Fruit fly (Drosophila melanogaster): ENCODE measurements around the gene Ccp84Ab.

Gene Ccp84Ab

DNA sequence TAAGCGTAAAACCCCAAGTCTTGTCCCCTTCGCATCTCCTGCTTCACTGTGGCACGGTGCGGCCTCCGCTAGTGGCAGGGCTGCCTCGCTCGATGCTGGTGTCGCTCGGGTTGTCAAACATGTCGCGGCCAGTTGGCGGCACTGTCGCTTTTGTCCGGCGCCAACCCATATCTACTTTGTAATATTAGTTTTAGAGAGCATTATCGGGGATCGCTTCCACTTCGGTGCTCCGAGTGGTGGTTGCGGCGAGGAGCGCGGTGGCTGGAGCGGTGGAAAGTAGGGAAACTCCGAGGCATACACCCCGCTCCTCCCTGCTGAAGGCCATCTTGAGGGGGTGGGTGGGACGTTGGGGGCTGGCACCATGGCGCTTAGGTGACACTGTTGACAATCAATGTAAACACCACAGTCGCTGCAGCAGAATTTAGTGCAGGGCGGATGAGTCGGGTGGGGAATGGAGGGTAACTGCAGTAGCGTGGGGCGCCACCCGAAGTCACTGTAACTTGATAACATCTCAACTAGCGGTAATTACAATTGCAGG lies 37.5 kb downstream of the Ccp84Ab start:
- TF ChIP-seq CG17806 (tag; optimal IDR thresholded peaks at IDR 0.05) (no peak), CG8301 (tag; optimal IDR thresholded peaks at IDR 0.05) (no peak), D1 (tag; optimal IDR thresholded peaks at IDR 0.05) (no peak), fd96Ca (GFP tag; IDR thresholded peaks at IDR 0.05) (peak; percentile 50; the same call in 1 of the 3 replicates), gl (tag; optimal IDR thresholded peaks at IDR 0.05) (no peak), CG8159 (tag; optimal IDR thresholded peaks at IDR 0.05) (no peak), Snoo (tag; optimal IDR thresholded peaks at IDR 0.05) (no peak), CG14655 (GFP tag; optimal IDR thresholded peaks at IDR 0.05) (no peak)

DNA sequence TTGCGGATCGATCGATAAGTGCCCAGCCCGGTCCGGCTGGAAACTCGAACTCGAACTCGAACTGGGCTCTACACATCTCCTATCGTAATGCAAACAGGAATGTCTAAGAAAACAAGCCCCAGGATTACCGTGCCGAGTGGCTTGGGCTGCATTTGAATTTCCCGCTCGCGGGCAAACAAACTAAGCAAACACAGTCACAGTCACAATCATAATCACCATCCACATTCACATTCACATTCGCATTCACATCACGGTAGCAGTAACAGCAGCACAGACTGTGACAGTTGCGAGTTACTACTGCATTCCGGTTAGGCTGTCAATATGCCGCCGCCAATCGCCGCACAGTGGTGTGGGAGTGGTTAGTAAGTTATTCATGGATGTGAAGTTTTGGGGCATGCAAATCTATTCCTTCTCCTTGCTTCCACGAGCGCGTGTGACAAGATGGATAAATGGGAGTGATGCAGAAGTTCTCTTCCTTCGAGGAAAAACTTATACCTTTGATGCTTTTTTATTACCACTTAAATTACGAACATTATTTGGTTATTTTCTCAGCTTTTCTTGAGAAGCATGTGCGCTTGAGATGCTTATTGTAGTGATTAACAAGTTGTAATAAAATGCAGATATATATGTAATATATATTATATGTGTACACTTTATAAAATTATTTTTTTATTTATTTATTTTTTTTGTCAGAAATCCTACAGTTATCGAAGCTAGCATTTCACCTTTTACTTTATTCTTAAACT lies 38.1 kb downstream of the Ccp84Ab start:
- peak; percentile 51; the same call in 2 of the 3 replicates for TF ChIP-seq fd96Ca (GFP tag; IDR thresholded peaks at IDR 0.05)
- peak; percentile 76 for TF ChIP-seq CG4496 (GFP tag; IDR thresholded peaks at IDR 0.05)
- TF ChIP-seq CG14655 (GFP tag; optimal IDR thresholded peaks at IDR 0.05), result peak; percentile 50
- peak; percentile 19 for TF ChIP-seq CG8159 (tag; optimal IDR thresholded peaks at IDR 0.05)
- TF ChIP-seq CG34367 (tag; optimal IDR thresholded peaks at IDR 0.05), result no peak
- TF ChIP-seq CG9948 (tag; optimal IDR thresholded peaks at IDR 0.05), result peak; percentile 11
- no peak for TF ChIP-seq CG10348 (GFP tag; IDR thresholded peaks at IDR 0.05)

DNA sequence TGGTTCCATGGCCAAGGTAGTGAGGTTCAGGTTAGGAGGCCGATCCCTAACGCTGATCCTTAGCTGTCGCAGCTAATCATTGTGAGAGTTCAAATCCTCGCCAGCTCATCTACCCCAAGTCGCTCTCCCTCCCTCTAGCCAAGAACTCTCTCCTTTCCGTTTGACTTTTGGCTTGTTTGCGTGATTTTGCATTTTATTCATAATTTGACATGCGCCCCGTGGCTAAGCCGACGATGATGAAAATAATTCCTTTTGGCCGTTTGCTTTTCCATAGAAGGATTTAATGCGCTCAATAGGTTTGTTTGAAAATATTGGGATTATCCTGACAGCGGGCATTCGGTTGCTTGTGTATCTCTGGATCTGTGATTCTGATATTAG lies 39.4 kb downstream of the Ccp84Ab start:
- TF ChIP-seq CG8159 (tag; optimal IDR thresholded peaks at IDR 0.05) (no peak), CG12605 (GFP tag; IDR thresholded peaks at IDR 0.05) (no peak), CG14655 (GFP tag; optimal IDR thresholded peaks at IDR 0.05) (no peak), CG34367 (tag; optimal IDR thresholded peaks at IDR 0.05) (no peak), D1 (tag; optimal IDR thresholded peaks at IDR 0.05) (no peak), CG4496 (GFP tag; IDR thresholded peaks at IDR 0.05) (no peak), Snoo (tag; optimal IDR thresholded peaks at IDR 0.05) (no peak), CG9948 (tag; optimal IDR thresholded peaks at IDR 0.05) (no peak), gl (tag; optimal IDR thresholded peaks at IDR 0.05) (no peak), Ets98B (GFP tag; IDR thresholded peaks at IDR 0.05) (no peak), EcR (GFP tag; optimal IDR thresholded peaks at IDR 0.05) (no peak), CG17806 (tag; optimal IDR thresholded peaks at IDR 0.05) (no peak), CG10348 (GFP tag; IDR thresholded peaks at IDR 0.05) (no peak), fd96Ca (GFP tag; IDR thresholded peaks at IDR 0.05) (no peak), rn (GFP tag; IDR thresholded peaks at IDR 0.05) (no peak), Pif1A (GFP tag; optimal IDR thresholded peaks at IDR 0.05) (no peak), CG13204 (GFP tag; optimal IDR thresholded peaks at IDR 0.05) (no peak), CG8301 (tag; optimal IDR thresholded peaks at IDR 0.05) (no peak)

DNA sequence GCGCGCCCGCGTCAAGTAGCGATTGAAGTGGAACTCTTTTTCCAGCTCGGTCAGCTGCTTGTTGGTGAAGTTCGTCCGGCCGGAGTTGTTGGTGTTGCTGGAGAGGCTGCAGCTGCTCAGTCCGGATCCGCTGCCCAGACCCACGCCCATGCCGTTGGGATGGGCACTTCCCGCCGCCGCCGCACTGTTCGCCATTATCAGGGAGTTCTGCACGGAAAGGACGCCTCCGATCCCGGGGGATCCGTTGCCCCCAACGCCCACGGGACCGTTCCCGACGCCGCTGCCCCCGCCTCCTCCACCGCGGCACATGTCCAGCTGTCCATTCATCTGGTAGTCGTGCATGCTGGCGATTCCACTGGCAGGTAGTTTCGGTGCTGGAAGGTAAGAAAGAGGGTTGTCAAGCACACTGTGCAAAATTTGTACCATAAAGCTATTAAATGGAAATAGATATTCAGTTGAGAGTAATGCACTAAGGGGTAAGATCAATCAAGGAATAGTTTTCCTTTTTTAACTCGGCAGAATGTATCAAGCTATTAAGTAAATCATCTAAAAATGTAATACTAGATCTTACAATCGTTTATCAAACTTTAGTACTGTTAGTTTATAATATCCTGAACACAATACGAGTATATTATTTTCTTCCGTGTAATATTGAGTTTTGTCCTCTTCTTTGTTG lies 39.9 kb downstream of the Ccp84Ab start:
- TF ChIP-seq Pif1A (GFP tag; optimal IDR thresholded peaks at IDR 0.05) (no peak), Pif1B (GFP tag; optimal IDR thresholded peaks at IDR 0.05) (no peak), CG15710 (tag; optimal IDR thresholded peaks at IDR 0.05) (no peak), rn (GFP tag; IDR thresholded peaks at IDR 0.05) (no peak), CG13204 (GFP tag; optimal IDR thresholded peaks at IDR 0.05) (no peak), CG34367 (tag; optimal IDR thresholded peaks at IDR 0.05) (no peak), gl (tag; optimal IDR thresholded peaks at IDR 0.05) (no peak), D1 (tag; optimal IDR thresholded peaks at IDR 0.05) (no peak), Snoo (tag; optimal IDR thresholded peaks at IDR 0.05) (no peak), CG12605 (GFP tag; IDR thresholded peaks at IDR 0.05) (no peak), CG32121 (GFP tag; IDR thresholded peaks at IDR 0.05) (no peak), CG10348 (GFP tag; IDR thresholded peaks at IDR 0.05) (no peak), CG8301 (tag; optimal IDR thresholded peaks at IDR 0.05) (no peak), fd96Ca (GFP tag; IDR thresholded peaks at IDR 0.05) (no peak; the same call in 2 of the 3 replicates), CG4496 (GFP tag; IDR thresholded peaks at IDR 0.05) (no peak)

DNA sequence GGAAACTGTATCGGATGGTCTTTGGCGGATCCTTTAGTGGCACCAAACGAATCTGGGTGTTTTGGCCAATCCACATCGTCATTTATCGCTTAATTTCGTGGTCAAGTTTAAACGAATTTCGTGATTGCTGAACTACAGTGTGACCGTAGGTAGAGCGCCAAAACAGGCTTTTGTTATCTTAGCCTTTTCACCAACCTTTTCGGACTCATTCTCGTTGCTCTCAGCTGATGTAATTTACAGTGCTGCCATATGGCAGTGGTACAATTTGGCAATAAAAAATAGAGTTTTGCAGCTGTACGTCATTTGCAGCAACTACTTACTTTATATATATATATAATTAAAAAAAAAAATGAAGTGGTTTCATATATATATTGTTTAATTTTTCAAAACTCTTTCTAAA lies 42.7 kb downstream of the Ccp84Ab start, which contains the start of gene agt:
TSS of gene agt (minus strand) at position 160 of the 400 bp plus-strand sequence.
- TF ChIP-seq CG4496 (GFP tag; IDR thresholded peaks at IDR 0.05) (0 out of 3 replicates have a peak, but pooled peaks have one; percentile 20), CG10348 (GFP tag; IDR thresholded peaks at IDR 0.05) (no peak)
